Worm (Caenorhabditis elegans) whole organism, L1 larva: ENCODE results near the gene D1053.3.

Experiments
- C16A3.4 ChIP-seq: fragments of 150-350 bp; optimal IDR thresholded peaks from 2 replicates; lab custom pipeline; 2014; ENCODE audit warnings: missing biosample characterization, missing genetic modification characterization
- F16B12.6 ChIP-seq: fragments of 150-350 bp; optimal IDR thresholded peaks from 2 replicates; lab custom pipeline; 2014; ENCODE audit warnings: missing biosample characterization, missing genetic modification characterization
- Y116A8C.19 ChIP-seq: sonication (generic microtip); optimal IDR thresholded peaks from 2 replicates; lab custom pipeline; 2016; ENCODE audit warnings: missing compliant biosample characterization, missing genetic modification characterization, borderline replicate concordance
- alr-1 ChIP-seq: fragments of 200-800 bp; sonication (Bioruptor generic); optimal IDR thresholded peaks from 2 replicates; lab custom pipeline; 2018; ENCODE audit warnings: borderline replicate concordance, mild to moderate bottlenecking, missing genetic modification characterization, missing compliant biosample characterization
- ama-1 ChIP-seq: fragments of 150-350 bp; optimal IDR thresholded peaks from 2 replicates; lab custom pipeline; 2014
- blmp-1 ChIP-seq: fragments of 150-350 bp; optimal IDR thresholded peaks from 2 replicates; lab custom pipeline; 2014; ENCODE audit warnings: missing biosample characterization, missing genetic modification characterization
- ceh-63 ChIP-seq: fragments of 200-800 bp; sonication (Bioruptor generic); optimal IDR thresholded peaks from 2 replicates; lab custom pipeline; 2018; ENCODE audit warnings: mild to moderate bottlenecking, missing genetic modification characterization, missing compliant biosample characterization
- ceh-82 ChIP-seq, 3 experiments: fragments of 150-350 bp in 1 of 3; sonication (generic microtip) in 2 of 3; optimal IDR thresholded peaks; 2 replicates each; lab custom pipeline; 2014 to 2017; ENCODE audit warnings: missing biosample characterization in 3 of 3, missing genetic modification characterization in 3 of 3
- ceh-88 ChIP-seq: fragments of 200-800 bp; sonication (Bioruptor generic); IDR thresholded peaks from 2 replicates; pipeline ENCODE4 v1.3.6; 2022; ENCODE audit warnings: missing genetic modification characterization, missing compliant biosample characterization
- ces-1 ChIP-seq: fragments of 150-350 bp; optimal IDR thresholded peaks from 2 replicates; lab custom pipeline; 2014; ENCODE audit warnings: missing biosample characterization, missing genetic modification reagents, missing genetic modification characterization
- dsc-1 ChIP-seq: sonication (generic microtip); optimal IDR thresholded peaks from 2 replicates; lab custom pipeline; 2016; ENCODE audit warnings: mild to moderate bottlenecking, missing genetic modification characterization, missing compliant biosample characterization
- efl-3 ChIP-seq: fragments of 200-800 bp; sonication (Bioruptor generic); optimal IDR thresholded peaks from 2 replicates; lab custom pipeline; 2018; ENCODE audit warnings: mild to moderate bottlenecking, missing genetic modification characterization, missing compliant biosample characterization
- egl-27 ChIP-seq, 2 experiments: fragments of 150-350 bp in 1 of 2; sonication (generic microtip); optimal IDR thresholded peaks; 3 replicates each; lab custom pipeline; 2017 to 2018; ENCODE audit warnings: missing biosample characterization in 2 of 2, missing genetic modification characterization in 2 of 2, missing genetic modification reagents in 2 of 2
- elt-2 ChIP-seq: sonication (generic microtip); optimal IDR thresholded peaks from 2 replicates; lab custom pipeline; 2016; ENCODE audit warnings: missing genetic modification characterization, mild to moderate bottlenecking, inconsistent platforms, missing compliant biosample characterization, missing genetic modification reagents
- elt-3 ChIP-seq, 6 experiments: fragments of 150-350 bp in 1 of 6; sonication (generic microtip); optimal IDR thresholded peaks; 2 replicates each; lab custom pipeline; 2017 to 2018; ENCODE audit warnings: missing biosample characterization in 6 of 6, missing genetic modification characterization in 6 of 6, inconsistent platforms in 1 of 6
- fkh-10 ChIP-seq: sonication (generic microtip); optimal IDR thresholded peaks from 2 replicates; lab custom pipeline; 2017; ENCODE audit warnings: missing biosample characterization, missing genetic modification reagents, missing genetic modification characterization
- fkh-8 ChIP-seq: sonication (generic microtip); optimal IDR thresholded peaks from 2 replicates; lab custom pipeline; 2016; ENCODE audit warnings: mild to moderate bottlenecking, missing genetic modification characterization, missing compliant biosample characterization
- fos-1 ChIP-seq: fragments of 150-350 bp; optimal IDR thresholded peaks from 2 replicates; lab custom pipeline; 2014; ENCODE audit warnings: missing biosample characterization, missing genetic modification characterization
- grh-1 ChIP-seq: fragments of 200-800 bp; sonication (Bioruptor generic); IDR thresholded peaks from 2 replicates; pipeline ENCODE4 v1.3.6; 2022; ENCODE audit warnings: missing genetic modification reagents, missing genetic modification characterization, missing compliant biosample characterization
- hpl-2 ChIP-seq: fragments of 150-350 bp; optimal IDR thresholded peaks from 2 replicates; lab custom pipeline; 2014; ENCODE audit warnings: missing biosample characterization, missing genetic modification reagents, missing genetic modification characterization
- irx-1 ChIP-seq: sonication (generic microtip); optimal IDR thresholded peaks from 2 replicates; lab custom pipeline; 2016; ENCODE audit warnings: missing genetic modification characterization, missing compliant biosample characterization
- lin-14 ChIP-seq: fragments of 200-800 bp; sonication (Bioruptor generic); optimal IDR thresholded peaks from 2 replicates; lab custom pipeline; 2018; ENCODE audit warnings: mild to moderate bottlenecking, missing genetic modification characterization, moderate library complexity, missing compliant biosample characterization
- lin-39 ChIP-seq: fragments of 150-350 bp; optimal IDR thresholded peaks from 2 replicates; lab custom pipeline; 2014; ENCODE audit warnings: missing biosample characterization, missing genetic modification reagents, missing genetic modification characterization
- lir-3 ChIP-seq: sonication (generic microtip); optimal IDR thresholded peaks from 2 replicates; lab custom pipeline; 2016; ENCODE audit warnings: mild to moderate bottlenecking, missing genetic modification characterization, moderate library complexity, missing compliant biosample characterization; ENCODE audit not compliant: poor library complexity
- lsy-2 ChIP-seq, 2 experiments: fragments of 150-350 bp; optimal IDR thresholded peaks; 2 replicates each; lab custom pipeline; 2014; ENCODE audit warnings: missing biosample characterization in 2 of 2, missing genetic modification characterization in 2 of 2
- mef-2 ChIP-seq: fragments of 150-350 bp; optimal IDR thresholded peaks from 2 replicates; lab custom pipeline; 2014; ENCODE audit warnings: missing biosample characterization, missing genetic modification characterization
- mep-1 ChIP-seq: fragments of 150-350 bp; optimal IDR thresholded peaks from 2 replicates; lab custom pipeline; 2014; ENCODE audit warnings: missing biosample characterization, missing genetic modification characterization
- nhr-11 ChIP-seq: fragments of 150-350 bp; optimal IDR thresholded peaks from 2 replicates; lab custom pipeline; 2014; ENCODE audit warnings: missing biosample characterization, missing genetic modification characterization
- nhr-12 ChIP-seq: sonication (generic microtip); optimal IDR thresholded peaks from 2 replicates; lab custom pipeline; 2017; ENCODE audit warnings: missing biosample characterization, missing genetic modification characterization
- nhr-19 ChIP-seq: fragments of 200-800 bp; sonication (Bioruptor generic); conservative IDR thresholded peaks from 2 replicates; pipeline ENCODE4 v1.3.6; 2022; ENCODE audit warnings: missing genetic modification characterization, missing compliant biosample characterization
- nhr-237 ChIP-seq: fragments of 150-350 bp; optimal IDR thresholded peaks from 2 replicates; lab custom pipeline; 2014; ENCODE audit warnings: missing biosample characterization, missing genetic modification characterization
- nhr-28 ChIP-seq: fragments of 150-350 bp; optimal IDR thresholded peaks from 2 replicates; lab custom pipeline; 2014; ENCODE audit warnings: missing biosample characterization, missing genetic modification characterization
- nhr-47 ChIP-seq: sonication (generic microtip); optimal IDR thresholded peaks from 2 replicates; lab custom pipeline; 2016; ENCODE audit warnings: mild to moderate bottlenecking, missing genetic modification characterization, moderate library complexity, missing compliant biosample characterization
- nhr-76 ChIP-seq: sonication (generic microtip); optimal IDR thresholded peaks from 2 replicates; lab custom pipeline; 2017; ENCODE audit warnings: missing biosample characterization, missing genetic modification characterization
- nhr-77 ChIP-seq: fragments of 150-350 bp; optimal IDR thresholded peaks from 2 replicates; lab custom pipeline; 2014; ENCODE audit warnings: missing biosample characterization, missing genetic modification characterization
- nhr-84 ChIP-seq: sonication (generic microtip); optimal IDR thresholded peaks from 2 replicates; lab custom pipeline; 2017; ENCODE audit warnings: missing biosample characterization, missing genetic modification characterization
- nhr-85 ChIP-seq: sonication (generic microtip); peaks from one replicate; lab custom pipeline; 2016; ENCODE audit warnings: missing genetic modification characterization, inconsistent platforms, missing compliant biosample characterization
- pqm-1 ChIP-seq: sonication (generic microtip); optimal IDR thresholded peaks from 3 replicates; lab custom pipeline; 2017; ENCODE audit warnings: missing biosample characterization, missing genetic modification characterization
- rnt-1 ChIP-seq: sonication (generic microtip); optimal IDR thresholded peaks from 2 replicates; lab custom pipeline; 2016; ENCODE audit warnings: mild to moderate bottlenecking, missing genetic modification characterization, moderate library complexity, missing compliant biosample characterization
- sox-4 ChIP-seq: sonication (generic microtip); optimal IDR thresholded peaks from 2 replicates; lab custom pipeline; 2016; ENCODE audit warnings: missing genetic modification characterization, missing compliant biosample characterization
- sptf-1 ChIP-seq: fragments of 150-350 bp; optimal IDR thresholded peaks from 2 replicates; lab custom pipeline; 2014; ENCODE audit warnings: missing biosample characterization, missing genetic modification characterization
- sup-37 ChIP-seq: fragments of 200-800 bp; sonication (Bioruptor generic); optimal IDR thresholded peaks from 2 replicates; lab custom pipeline; 2018; ENCODE audit warnings: mild to moderate bottlenecking, missing genetic modification characterization, missing compliant biosample characterization
- tbx-2 ChIP-seq: sonication (generic microtip); optimal IDR thresholded peaks from 2 replicates; lab custom pipeline; 2016; ENCODE audit warnings: missing genetic modification characterization, missing compliant biosample characterization
- unc-30 ChIP-seq: sonication (generic microtip); optimal IDR thresholded peaks from 2 replicates; lab custom pipeline; 2017; ENCODE audit warnings: missing biosample characterization, missing genetic modification characterization
- unc-86 ChIP-seq: sonication (generic microtip); optimal IDR thresholded peaks from 2 replicates; lab custom pipeline; 2016; ENCODE audit warnings: missing genetic modification characterization, missing compliant biosample characterization
- xbp-1 ChIP-seq: sonication (generic microtip); optimal IDR thresholded peaks from 2 replicates; lab custom pipeline; 2016; ENCODE audit warnings: missing genetic modification characterization, missing compliant biosample characterization
- zag-1 ChIP-seq: fragments of 150-350 bp; optimal IDR thresholded peaks from 2 replicates; lab custom pipeline; 2014; ENCODE audit warnings: missing biosample characterization, missing genetic modification characterization
- zip-4 ChIP-seq: fragments of 200-800 bp; sonication (Bioruptor generic); optimal IDR thresholded peaks from 2 replicates; lab custom pipeline; 2018; ENCODE audit warnings: mild to moderate bottlenecking, missing genetic modification characterization, moderate library complexity, missing compliant biosample characterization
- ztf-4 ChIP-seq: fragments of 150-350 bp; optimal IDR thresholded peaks from 2 replicates; lab custom pipeline; 2014; ENCODE audit warnings: missing biosample characterization, missing genetic modification characterization

D1053.3 gene

ce11 chrX:11726450-11726849 is 10.5 kb downstream of the D1053.3 start:
- TF ChIP-seq sptf-1 (tag; lab: Kevin White, UChicago) (no peak), zag-1 (tag; lab: Kevin White, UChicago) (no peak), rnt-1 (tag; lab: Kevin White, UChicago) (no peak), egl-27 (tag; optimal IDR thresholded peaks at IDR 0.05; lab: Kevin White, UChicago) (no peak), lsy-2 (tag; optimal IDR thresholded peaks at IDR 0.05; lab: Kevin White, UChicago) (no peak), nhr-19 (GFP tag; lab: Robert Waterston, UW) (no peak), fkh-10 (no peak), blmp-1 (tag; lab: Kevin White, UChicago) (peak; percentile 26), pqm-1 (tag; lab: Kevin White, UChicago) (no peak), nhr-84 (tag; lab: Kevin White, UChicago) (no peak), nhr-85 (peak; percentile 77), grh-1 (no peak), lin-14 (peak; percentile 55), ceh-88 (GFP tag; lab: Robert Waterston, UW) (no peak)

- TF ChIP-seq lin-14 = peak; percentile 54
- TF ChIP-seq blmp-1 (tag; lab: Kevin White, UChicago) = peak; percentile 13
- peak; percentile 2 for TF ChIP-seq mep-1 (tag; lab: Kevin White, UChicago)
- no peak for TF ChIP-seq nhr-77 (tag; lab: Kevin White, UChicago)
- peak; percentile 6 for TF ChIP-seq rnt-1 (tag; lab: Kevin White, UChicago)
- TF ChIP-seq fkh-8 (tag; lab: Kevin White, UChicago) = peak; percentile 51
Measured at ce11 chrX:11725646-11726045, 11.3 kb downstream of the D1053.3 start.

- TF ChIP-seq zip-4 (GFP tag; lab: Kevin White, UChicago) (no peak), fos-1 (tag; lab: Kevin White, UChicago) (no peak), nhr-19 (GFP tag; lab: Robert Waterston, UW) (no peak), nhr-76 (tag; lab: Kevin White, UChicago) (no peak), alr-1 (tag; lab: Kevin White, UChicago) (no peak), nhr-237 (tag; lab: Kevin White, UChicago) (no peak), lin-39 (tag; lab: Kevin White, UChicago) (no peak), mef-2 (tag; lab: Kevin White, UChicago) (no peak), ceh-88 (GFP tag; lab: Robert Waterston, UW) (no peak), zag-1 (tag; lab: Kevin White, UChicago) (no peak), mep-1 (tag; lab: Kevin White, UChicago) (peak; percentile 6), ama-1 (lab: Kevin White, UChicago) (no peak), lin-14 (peak; percentile 68), nhr-12 (no peak), irx-1 (tag; lab: Kevin White, UChicago) (no peak), tbx-2 (tag; lab: Kevin White, UChicago) (no peak), elt-3 (tag; optimal IDR thresholded peaks at IDR 0.05; lab: Kevin White, UChicago) (peak in 1 of 6 experiments; percentile 2), dsc-1 (tag; lab: Kevin White, UChicago) (no peak), ceh-82 (tag; optimal IDR thresholded peaks at IDR 0.05; lab: Kevin White, UChicago) (no peak), Y116A8C.19 (tag; lab: Kevin White, UChicago) (no peak), efl-3 (GFP tag; lab: Kevin White, UChicago) (no peak), nhr-11 (no peak), lir-3 (no peak), nhr-84 (tag; lab: Kevin White, UChicago) (no peak), egl-27 (tag; optimal IDR thresholded peaks at IDR 0.05; lab: Kevin White, UChicago) (no peak), xbp-1 (tag; lab: Kevin White, UChicago) (no peak), F16B12.6 (tag; lab: Kevin White, UChicago) (no peak), ztf-4 (tag; lab: Kevin White, UChicago) (no peak), elt-2 (tag; lab: Kevin White, UChicago) (peak; percentile 79), unc-86 (tag; lab: Kevin White, UChicago) (no peak), blmp-1 (tag; lab: Kevin White, UChicago) (peak; percentile 63), sox-4 (no peak), sup-37 (GFP tag; lab: Kevin White, UChicago) (no peak), C16A3.4 (no peak), ces-1 (peak; percentile 22), rnt-1 (tag; lab: Kevin White, UChicago) (no peak), hpl-2 (GFP tag; lab: Kevin White, UChicago) (no peak), ceh-63 (no peak), unc-30 (no peak), nhr-47 (no peak), nhr-28 (tag; lab: Kevin White, UChicago) (no peak)
Measured at ce11 chrX:11723781-11724201, 13.2 kb downstream of the D1053.3 start, which contains the start of gene D1053.4. TSS of gene D1053.4 (minus strand) at chrX:11723800.
